Worm (Caenorhabditis elegans) whole organism, L1 larva: ENCODE measurements around the gene col-121.

Source experiments
- C04F5.9 ChIP-seq: sonication (generic microtip); optimal IDR thresholded peaks from 2 replicates; lab custom pipeline; 2016; ENCODE audit warnings: missing genetic modification characterization, missing compliant biosample characterization
- mdl-1 ChIP-seq, 2 experiments: fragments of 150-350 bp; optimal IDR thresholded peaks; 2 replicates each; lab custom pipeline; 2014 to 2017; ENCODE audit warnings: missing biosample characterization in 2 of 2, missing genetic modification characterization in 2 of 2, inconsistent platforms in 1 of 2
- nhr-11 ChIP-seq: fragments of 150-350 bp; optimal IDR thresholded peaks from 2 replicates; lab custom pipeline; 2014; ENCODE audit warnings: missing biosample characterization, missing genetic modification characterization

ce11 chrIV:9423095-9423494, 27.1 kb upstream of the col-121 start, which contains the start of gene srxa-2:
- TF ChIP-seq C04F5.9 (tag; lab: Kevin White, UChicago): no peak
- no peak for TF ChIP-seq nhr-11
- TF ChIP-seq mdl-1 (tag; optimal IDR thresholded peaks at IDR 0.05; lab: Kevin White, UChicago): no peak
